Worm (Caenorhabditis elegans) whole organism, young adult: Measurements from ENCODE around the gene sphr-1.

Experiments
- nfyb-1 ChIP-seq: fragments of 200-800 bp; sonication (Bioruptor generic); IDR thresholded peaks from 2 replicates; pipeline ENCODE4 v1.3.6; 2022; ENCODE audit warnings: missing genetic modification reagents, missing genetic modification characterization, missing compliant biosample characterization
- nhr-179 ChIP-seq: sonication (generic microtip); optimal IDR thresholded peaks from 2 replicates; lab custom pipeline; 2016; ENCODE audit warnings: mild to moderate bottlenecking, missing genetic modification characterization, missing compliant biosample characterization
- rec-8 ChIP-seq, 2 experiments: sonication (generic microtip); optimal IDR thresholded peaks; 2 replicates each; lab custom pipeline; 2016; ENCODE audit warnings: mild to moderate bottlenecking in 2 of 2, missing genetic modification characterization in 2 of 2, missing genetic modification reagents in 2 of 2, missing genotype in 2 of 2, missing biosample characterization in 1 of 2, missing compliant biosample characterization in 1 of 2, moderate library complexity in 1 of 2
- snpc-1.3 ChIP-seq: sonication (generic microtip); optimal IDR thresholded peaks from 2 replicates; lab custom pipeline; 2017; ENCODE audit warnings: missing genetic modification characterization, mild to moderate bottlenecking, missing compliant biosample characterization, antibody characterized with exemption, moderate library complexity, missing genotype, missing genetic modification reagents; ENCODE audit not compliant: insufficient read depth
- unc-130 ChIP-seq: sonication (generic microtip); optimal IDR thresholded peaks from 2 replicates; lab custom pipeline; 2016; ENCODE audit warnings: missing genetic modification reagents, missing genetic modification characterization, missing compliant biosample characterization
- xnd-1 ChIP-seq: sonication (generic microtip); optimal IDR thresholded peaks from 2 replicates; lab custom pipeline; 2016; ENCODE audit warnings: missing genotype, missing genetic modification reagents, missing genetic modification characterization, missing compliant biosample characterization

DNA sequence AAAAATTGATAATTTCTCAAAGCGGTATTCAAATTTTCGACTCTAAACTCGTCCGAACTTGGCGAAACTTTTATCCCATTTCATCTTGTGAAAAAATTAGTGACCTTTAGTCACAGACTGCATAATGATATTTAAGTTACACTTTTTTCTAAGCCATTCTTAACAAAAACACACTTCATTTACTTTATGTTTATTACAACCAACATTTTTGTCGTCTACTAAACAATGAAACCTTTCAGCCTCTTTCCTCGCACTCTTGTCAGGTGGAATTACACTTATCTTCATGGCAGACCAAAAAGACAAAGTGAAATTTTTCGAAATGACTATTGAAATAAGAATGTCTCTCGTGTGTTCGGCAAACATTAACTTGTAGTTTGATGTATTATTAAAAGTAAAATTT is 27.5 kb upstream of the sphr-1 start:
- TF ChIP-seq unc-130 (GFP tag; lab: Kevin White, UChicago) (no peak), xnd-1 (tag; lab: Kevin White, UChicago) (no peak), nfyb-1 (no peak), nhr-179 (tag; lab: Kevin White, UChicago) (no peak), snpc-1.3 (tag; lab: Kevin White, UChicago) (no peak), rec-8 (tag; optimal IDR thresholded peaks at IDR 0.05; lab: Kevin White, UChicago) (no peak)
